Worm (Caenorhabditis elegans): ENCODE data around the gene nhr-225.
A peak's percentile ranks its signal among the peaks of the same experiment; 100 is the strongest.

The nhr-225 gene

DNA sequence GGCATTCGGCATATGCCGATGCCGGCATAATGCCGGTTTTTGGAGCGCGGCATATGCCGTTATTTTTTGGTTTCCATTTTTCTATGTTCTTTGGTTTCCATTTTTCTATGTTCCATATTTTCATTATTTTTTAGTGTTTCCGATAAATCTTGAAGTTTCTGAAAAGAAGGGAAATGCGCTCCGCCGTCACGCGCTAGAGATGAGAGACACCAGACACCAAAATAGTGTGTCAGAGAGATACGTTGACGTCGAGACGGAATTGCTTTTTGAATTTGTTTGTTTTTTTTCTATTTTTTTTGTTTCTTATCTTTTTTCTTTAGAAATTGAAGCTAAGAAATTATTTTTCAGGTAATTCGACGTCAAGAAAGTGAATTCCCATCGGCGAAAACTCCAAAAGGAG is 35.1 kb downstream of the nhr-225 start, which contains the start of gene F41B5.1:
F41B5.1 (plus strand) TSS at position 343 of the 400 bp plus-strand sequence.
- peak; percentile 73 for TF ChIP-seq lin-38 (GFP tag; IDR thresholded peaks at IDR 0.05)

DNA sequence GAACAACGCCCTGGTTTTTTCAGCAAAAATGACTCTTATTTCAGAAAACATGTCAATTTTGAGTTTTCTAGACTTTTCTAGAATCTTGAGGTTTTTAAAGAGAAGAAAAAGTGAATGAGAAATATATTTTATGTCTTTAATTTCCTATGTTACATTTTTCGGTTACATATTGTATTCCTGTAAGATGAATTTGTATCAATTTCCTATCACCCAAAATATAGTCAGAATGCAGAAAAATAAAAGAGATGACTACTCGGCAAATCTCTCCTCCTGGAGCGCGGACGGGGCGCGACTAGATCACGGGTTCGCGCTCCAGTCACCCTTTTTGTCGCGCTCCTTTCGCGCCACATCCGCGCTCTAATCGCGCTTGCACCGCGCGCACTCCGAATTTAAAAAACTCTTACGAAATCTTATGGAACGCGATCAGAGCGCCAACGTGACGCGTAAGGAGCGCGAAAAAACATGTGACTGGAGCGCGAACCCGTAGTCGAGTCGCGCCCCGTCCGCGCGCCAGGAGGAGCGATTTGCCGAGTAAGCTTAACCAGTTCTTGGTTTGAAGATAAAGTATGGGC is 35.6 kb downstream of the nhr-225 start, which contains the start of gene str-253:
str-253 (minus strand) TSS at position 51 of the 572 bp plus-strand sequence.
- TF ChIP-seq unc-62 (GFP tag; optimal IDR thresholded peaks at IDR 0.05 in 1 of 2) (peak in 1 of 2 experiments; percentile 82), unc-62 (tag; optimal IDR thresholded peaks at IDR 0.05) (no peak), set-16 (GFP tag; IDR thresholded peaks at IDR 0.05) (peak; percentile 72), ceh-32 (tag; optimal IDR thresholded peaks at IDR 0.05; ENCODE audit: poor library complexity) (no peak), mdt-29 (GFP tag; IDR thresholded peaks at IDR 0.05) (no peak)

DNA sequence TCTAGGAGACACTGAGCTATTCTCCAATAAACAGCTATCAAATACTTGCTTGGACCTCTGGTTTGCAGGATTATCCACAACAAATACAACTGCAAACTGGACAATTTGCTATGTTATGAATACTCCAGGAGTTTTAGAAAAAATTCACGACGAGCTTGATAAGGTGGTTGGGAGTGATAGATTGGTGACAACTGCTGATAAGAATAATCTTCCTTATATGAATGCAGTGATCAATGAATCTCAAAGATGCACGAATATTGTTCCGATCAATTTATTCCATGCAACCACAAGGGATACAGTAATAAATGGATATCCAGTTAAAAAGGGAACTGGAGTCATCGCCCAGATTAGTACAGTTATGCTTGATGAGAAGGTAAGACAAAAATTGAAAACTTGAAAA is 38.5 kb downstream of the nhr-225 start:
- peak; percentile 73 for TF ChIP-seq dmd-6 (GFP tag; IDR thresholded peaks at IDR 0.05)
- TF ChIP-seq dve-1 (tag; optimal IDR thresholded peaks at IDR 0.05; ENCODE audit: insufficient read depth): peak; percentile 8
- peak; percentile 7 for TF ChIP-seq pqm-1 (tag; optimal IDR thresholded peaks at IDR 0.05)
- no peak for TF ChIP-seq daf-16 (GFP tag; optimal IDR thresholded peaks at IDR 0.05)
- peak; percentile 19 for TF ChIP-seq daf-16 (tag; optimal IDR thresholded peaks at IDR 0.05)
- no peak for TF ChIP-seq duxl-1 (tag; optimal IDR thresholded peaks at IDR 0.05; ENCODE audit: poor library complexity)

DNA sequence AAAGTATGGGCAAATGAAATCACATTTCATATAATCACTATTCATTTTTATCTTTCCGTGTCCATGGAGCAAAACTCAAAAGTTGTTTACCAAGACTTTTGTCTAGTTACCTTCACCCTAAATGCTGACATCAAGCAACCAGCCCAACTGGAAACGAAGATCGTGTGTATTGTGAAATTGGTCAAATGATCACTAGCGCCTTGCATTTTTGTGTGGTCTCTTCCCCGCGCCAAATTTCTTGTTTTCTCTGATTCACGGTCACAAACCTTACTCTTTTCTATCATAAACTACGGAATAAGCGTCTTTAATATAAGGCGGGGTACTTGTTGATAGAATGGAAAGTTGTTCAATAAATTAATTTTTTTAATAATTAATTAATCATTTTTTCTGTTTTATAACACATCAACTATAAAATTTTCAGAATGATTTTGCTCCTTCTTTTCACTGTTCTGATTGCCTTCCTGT is 40.1 kb downstream of the nhr-225 start, which contains the start of gene cyp-33C7:
cyp-33C7 (plus strand) TSS at position 415 of the 465 bp plus-strand sequence.
- no peak for TF ChIP-seq mxl-3 (GFP tag; optimal IDR thresholded peaks at IDR 0.05)
- peak; percentile 65 for TF ChIP-seq pqm-1 (tag; optimal IDR thresholded peaks at IDR 0.05)
- peak; percentile 64 for TF ChIP-seq mep-1 (tag; optimal IDR thresholded peaks at IDR 0.05)
- TF ChIP-seq spr-3 (GFP tag; optimal IDR thresholded peaks at IDR 0.05): no peak
- TF ChIP-seq tra-1 (GFP tag; IDR thresholded peaks at IDR 0.05): 0 out of 2 replicates have a peak, but pooled peaks have one; percentile 39
- TF ChIP-seq aly-2 (tag; optimal IDR thresholded peaks at IDR 0.05): no peak
- peak; percentile 29 for TF ChIP-seq nhr-48 (tag; optimal IDR thresholded peaks at IDR 0.05)
- TF ChIP-seq lsy-2 (tag; optimal IDR thresholded peaks at IDR 0.05): no peak
- no peak for TF ChIP-seq zip-2 (tag; optimal IDR thresholded peaks at IDR 0.05)
- no peak for TF ChIP-seq php-3 (GFP tag; IDR thresholded peaks at IDR 0.05)
- peak; percentile 90 for TF ChIP-seq hlh-30 (tag; optimal IDR thresholded peaks at IDR 0.05; ENCODE audit: insufficient read depth)
- peak; percentile 45 for TF ChIP-seq aha-1 (tag)
- peak; percentile 27 for TF ChIP-seq nhr-6 (tag; optimal IDR thresholded peaks at IDR 0.05)
- TF ChIP-seq vab-7 (GFP tag; IDR thresholded peaks at IDR 0.05): no peak
- TF ChIP-seq lin-29 (GFP tag; IDR thresholded peaks at IDR 0.05): no peak
- no peak for TF ChIP-seq lin-39 (tag; optimal IDR thresholded peaks at IDR 0.05)
- peak; percentile 15 for TF ChIP-seq dpl-1 (GFP tag; optimal IDR thresholded peaks at IDR 0.05)
- peak in 1 of 2 experiments; percentile 48 for TF ChIP-seq unc-62 (GFP tag; optimal IDR thresholded peaks at IDR 0.05 in 1 of 2)
- TF ChIP-seq unc-62 (tag; optimal IDR thresholded peaks at IDR 0.05): no peak
- peak; percentile 85 for TF ChIP-seq hlh-11 (tag; optimal IDR thresholded peaks at IDR 0.05)
- TF ChIP-seq hif-1 (tag; optimal IDR thresholded peaks at IDR 0.05): peak in 1 of 2 experiments; percentile 1
- TF ChIP-seq nhr-102 (tag; optimal IDR thresholded peaks at IDR 0.05): peak; percentile 82
- no peak for TF ChIP-seq T20F7.1 (GFP tag; optimal IDR thresholded peaks at IDR 0.05)
- no peak for TF ChIP-seq spr-1 (tag; optimal IDR thresholded peaks at IDR 0.05)
- TF ChIP-seq zag-1 (tag; optimal IDR thresholded peaks at IDR 0.05): no peak
- no peak for TF ChIP-seq ceh-20 (GFP tag; IDR thresholded peaks at IDR 0.05)
- peak in 1 of 2 experiments; percentile 68 for TF ChIP-seq mdl-1 (tag; optimal IDR thresholded peaks at IDR 0.05)
- TF ChIP-seq pha-4 (GFP tag; IDR thresholded peaks at IDR 0.05): no peak
- no peak for TF ChIP-seq pha-4 (tag; optimal IDR thresholded peaks at IDR 0.05)
- no peak for TF ChIP-seq attf-4 (tag; optimal IDR thresholded peaks at IDR 0.05)
- no peak for TF ChIP-seq unc-130 (GFP tag; optimal IDR thresholded peaks at IDR 0.05)
- TF ChIP-seq F26F4.8 (GFP tag; conservative IDR thresholded peaks at IDR 0.05): no peak
- TF ChIP-seq daf-16 (GFP tag; optimal IDR thresholded peaks at IDR 0.05): peak in 1 of 2 experiments; percentile 43
- peak; percentile 98 for TF ChIP-seq daf-16 (tag; optimal IDR thresholded peaks at IDR 0.05)
- peak; percentile 9 for TF ChIP-seq ztf-7 (tag; optimal IDR thresholded peaks at IDR 0.05)
- TF ChIP-seq zfp-3 (GFP tag; conservative IDR thresholded peaks at IDR 0.05): no peak
- no peak for TF ChIP-seq nhr-11 (tag; optimal IDR thresholded peaks at IDR 0.05)

Data from whole organism, L4 larva.